Fruit fly (Drosophila melanogaster): ENCODE measurements around the gene cutlet.

The cutlet gene

DNA sequence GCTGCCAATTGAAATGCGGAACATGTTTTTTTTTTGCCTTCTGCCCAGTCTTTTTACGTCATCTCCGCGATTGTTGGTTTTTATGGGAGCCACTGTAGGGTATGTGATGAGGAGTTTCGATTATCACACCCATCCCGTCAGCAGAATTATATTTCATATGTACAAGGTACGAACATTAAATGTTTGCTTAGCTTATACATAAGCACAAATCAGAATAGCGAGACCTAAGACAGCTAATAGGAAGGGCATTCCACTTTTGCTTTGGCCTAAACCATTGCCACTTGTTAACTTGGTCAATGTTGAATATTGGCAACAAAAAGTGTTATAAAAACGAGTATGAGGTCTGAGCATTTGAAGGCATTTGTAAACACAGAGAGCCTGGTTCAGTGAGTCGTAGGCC lies 8.3 kb downstream of the cutlet start, which contains the start of gene CG2816 (continued):
- TF ChIP-seq Adf1 (GFP tag; IDR thresholded peaks at IDR 0.05) (peak; percentile 63), Spps (tag; optimal IDR thresholded peaks at IDR 0.05) (no peak), CG1603 (tag; optimal IDR thresholded peaks at IDR 0.05) (peak; percentile 51), CG12104 (GFP tag; optimal IDR thresholded peaks at IDR 0.05) (no peak), knrl (GFP tag; IDR thresholded peaks at IDR 0.05; ENCODE audit: partially characterized antibody) (no peak), CG3838 (GFP tag; optimal IDR thresholded peaks at IDR 0.05) (no peak), tgo (GFP tag; IDR thresholded peaks at IDR 0.05) (peak; percentile 78), NfI (GFP tag; optimal IDR thresholded peaks at IDR 0.05) (peak; percentile 78), CG9876 (GFP tag; optimal IDR thresholded peaks at IDR 0.05) (peak; percentile 75), Myb (GFP tag; optimal IDR thresholded peaks at IDR 0.05) (peak; percentile 72), Tbp (GFP tag; optimal IDR thresholded peaks at IDR 0.05) (no peak), CG9932 (GFP tag; IDR thresholded peaks at IDR 0.05) (peak; percentile 98), crc (GFP tag; optimal IDR thresholded peaks at IDR 0.05) (peak; percentile 71), CG10959 (GFP tag; IDR thresholded peaks at IDR 0.05) (no peak), Taf1 (GFP tag; IDR thresholded peaks at IDR 0.05) (peak; percentile 73), yki (optimal IDR thresholded peaks at IDR 0.05) (no peak), CG12236 (GFP tag; optimal IDR thresholded peaks at IDR 0.05) (no peak), sob (GFP tag; IDR thresholded peaks at IDR 0.05) (peak; percentile 93), CG6175 (GFP tag; IDR thresholded peaks at IDR 0.05) (no peak), Hr3 (GFP tag; optimal IDR thresholded peaks at IDR 0.05) (peak; percentile 52), CG3065 (GFP tag; optimal IDR thresholded peaks at IDR 0.05) (no peak), sr (GFP tag; IDR thresholded peaks at IDR 0.05) (no peak), Sox102F (GFP tag; optimal IDR thresholded peaks at IDR 0.05) (peak; percentile 23), D19B (GFP tag; optimal IDR thresholded peaks at IDR 0.05) (peak; percentile 27), CG13123 (GFP tag; optimal IDR thresholded peaks at IDR 0.05) (no peak), NC2β (GFP tag; optimal IDR thresholded peaks at IDR 0.05) (no peak), cato (GFP tag; optimal IDR thresholded peaks at IDR 0.05; ENCODE audit: borderline replicate concordance) (no peak), CG15514 (GFP tag; optimal IDR thresholded peaks at IDR 0.05) (peak; percentile 38), CG6654 (GFP tag; optimal IDR thresholded peaks at IDR 0.05) (no peak), Bdp1 (GFP tag; optimal IDR thresholded peaks at IDR 0.05) (no peak), shn (GFP tag; optimal IDR thresholded peaks at IDR 0.05) (peak; percentile 67), CG10209 (GFP tag; optimal IDR thresholded peaks at IDR 0.05) (peak; percentile 54), CG4424 (GFP tag; optimal IDR thresholded peaks at IDR 0.05) (no peak), Sin3A (optimal IDR thresholded peaks at IDR 0.05) (no peak), CG14014 (GFP tag; IDR thresholded peaks at IDR 0.05) (peak; percentile 92), pros (GFP tag; optimal IDR thresholded peaks at IDR 0.05) (no peak), Dek (tag; optimal IDR thresholded peaks at IDR 0.05) (peak; percentile 76), CG8924 (tag; optimal IDR thresholded peaks at IDR 0.05) (peak; percentile 64), CG14965 (GFP tag; optimal IDR thresholded peaks at IDR 0.05; ENCODE audit: borderline replicate concordance) (no peak), maf-S (GFP tag; optimal IDR thresholded peaks at IDR 0.05) (peak; percentile 84), CG12155 (GFP tag; optimal IDR thresholded peaks at IDR 0.05) (peak; percentile 29), sisA (GFP tag; IDR thresholded peaks at IDR 0.05) (no peak), jigr1 (GFP tag; IDR thresholded peaks at IDR 0.05) (no peak), dmrt99B (tag; optimal IDR thresholded peaks at IDR 0.05) (peak; percentile 48), CG3995 (GFP tag; optimal IDR thresholded peaks at IDR 0.05) (peak; percentile 28), BEAF-32 (GFP tag; optimal IDR thresholded peaks at IDR 0.05) (no peak), bsh (GFP tag; optimal IDR thresholded peaks at IDR 0.05) (no peak), zfh2 (GFP tag; optimal IDR thresholded peaks at IDR 0.05) (peak; percentile 93), CG9215 (GFP tag; IDR thresholded peaks at IDR 0.05) (no peak), Meics (GFP tag; optimal IDR thresholded peaks at IDR 0.05) (peak; percentile 44), ash1 (GFP tag; optimal IDR thresholded peaks at IDR 0.05) (no peak), Blimp-1 (GFP tag; optimal IDR thresholded peaks at IDR 0.05) (no peak)

All from whole organism, embryonic.